Worm (Caenorhabditis elegans): ENCODE data around the gene let-858.

The let-858 gene

DNA sequence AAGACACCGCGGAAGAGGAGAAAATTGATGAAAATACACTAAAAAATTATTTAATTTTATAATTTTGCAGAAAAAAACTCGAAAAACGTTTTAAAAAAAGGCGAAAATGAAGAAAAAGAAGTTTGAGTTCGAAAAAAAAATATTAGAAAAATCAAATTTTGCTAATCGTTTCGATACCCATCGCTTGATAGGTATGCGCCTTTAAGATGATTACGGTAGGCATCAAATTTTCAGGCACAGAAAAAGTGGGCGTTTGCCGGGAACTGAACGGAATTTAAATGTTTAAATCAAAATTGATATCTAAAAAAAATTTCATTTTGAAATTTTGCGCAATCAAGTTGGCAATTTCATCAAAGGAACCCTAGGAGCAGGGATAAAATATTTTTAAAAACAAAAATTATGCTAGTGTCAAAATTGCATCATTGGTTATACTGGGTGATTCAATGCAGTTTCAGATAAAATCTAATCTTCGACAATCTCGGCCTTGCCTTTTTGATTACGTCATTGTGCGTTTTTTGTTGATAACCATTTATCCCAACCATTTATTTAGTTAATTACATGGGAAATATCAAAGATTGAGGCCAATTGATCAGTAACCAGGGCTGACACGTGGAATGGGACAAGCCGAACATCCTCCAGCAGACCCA is 21.5 kb downstream of the let-858 start:
- TF ChIP-seq W03F9.2 (tag; optimal IDR thresholded peaks at IDR 0.05) (no peak), dao-5 (tag; optimal IDR thresholded peaks at IDR 0.05) (no peak), him-1 (tag; optimal IDR thresholded peaks at IDR 0.05) (no peak)

DNA sequence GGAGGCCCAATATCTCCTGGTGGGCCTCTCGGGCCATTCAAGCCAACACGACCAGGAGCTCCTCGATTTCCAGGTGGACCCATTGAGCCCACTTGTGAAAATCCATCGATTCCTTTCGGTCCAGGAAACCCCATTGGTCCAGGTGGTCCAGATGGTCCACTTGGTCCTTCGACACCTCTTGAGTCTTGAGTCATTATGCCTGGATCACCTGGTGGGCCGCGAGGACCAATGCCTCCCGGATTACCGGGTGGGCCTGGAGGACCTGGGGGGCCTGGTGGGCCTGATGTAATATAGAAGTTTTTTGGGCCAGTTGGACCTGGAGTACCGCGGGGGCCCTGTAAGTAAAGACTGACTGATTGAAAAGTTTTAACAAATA is 22.0 kb downstream of the let-858 start:
- no peak for TF ChIP-seq W03F9.2 (tag; optimal IDR thresholded peaks at IDR 0.05)
- TF ChIP-seq dao-5 (tag; optimal IDR thresholded peaks at IDR 0.05): no peak
- no peak for TF ChIP-seq him-1 (tag; optimal IDR thresholded peaks at IDR 0.05)

DNA sequence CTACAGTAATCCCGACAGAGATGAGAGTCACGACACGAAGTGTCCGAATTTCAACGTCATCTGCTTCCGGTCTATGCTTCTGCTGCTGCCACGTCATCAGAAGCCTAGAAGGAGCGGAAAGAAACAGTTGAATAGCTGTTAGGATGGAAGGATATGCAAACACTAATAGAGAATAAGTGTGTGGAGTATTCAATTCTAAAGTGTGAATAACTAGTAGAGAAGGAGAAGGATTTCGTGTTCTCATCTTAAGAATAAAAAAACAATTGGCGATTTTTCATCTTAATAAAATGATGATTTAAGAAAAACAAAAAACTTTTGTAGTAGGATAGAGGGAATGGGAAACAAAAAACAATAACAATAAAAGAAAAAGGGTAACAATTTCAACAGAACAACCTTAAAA is 23.7 kb downstream of the let-858 start, which contains the start of gene col-83:
TSS of gene col-83 (minus strand) at position 101 of the 400 bp plus-strand sequence.
- TF ChIP-seq him-1 (tag; optimal IDR thresholded peaks at IDR 0.05): no peak
- TF ChIP-seq dao-5 (tag; optimal IDR thresholded peaks at IDR 0.05): no peak
- TF ChIP-seq W03F9.2 (tag; optimal IDR thresholded peaks at IDR 0.05): no peak

DNA sequence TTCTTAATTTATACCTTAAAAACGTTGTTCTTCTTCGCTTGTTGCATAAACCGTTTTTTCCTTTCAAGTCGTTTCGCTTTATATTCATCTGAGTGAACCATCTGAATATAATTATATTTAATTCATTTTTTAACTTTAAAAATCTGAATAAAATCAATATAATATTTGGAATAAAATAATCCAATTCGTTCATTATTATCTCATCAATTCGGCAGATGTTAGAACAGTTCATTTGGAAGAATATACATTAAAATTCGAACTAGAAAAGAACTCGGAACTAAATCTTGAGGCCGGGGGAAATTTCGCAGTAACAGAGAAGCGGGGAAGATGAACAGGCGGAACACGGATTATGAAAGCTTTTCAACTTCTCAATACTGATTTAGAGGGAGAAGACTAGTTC is 26.8 kb downstream of the let-858 start, which contains the start of gene F33A8.4:
TSS of gene F33A8.4 (minus strand) at position 101 of the 400 bp plus-strand sequence.
- TF ChIP-seq dao-5 (tag; optimal IDR thresholded peaks at IDR 0.05): no peak
- TF ChIP-seq him-1 (tag; optimal IDR thresholded peaks at IDR 0.05): no peak
- no peak for TF ChIP-seq W03F9.2 (tag; optimal IDR thresholded peaks at IDR 0.05)

DNA sequence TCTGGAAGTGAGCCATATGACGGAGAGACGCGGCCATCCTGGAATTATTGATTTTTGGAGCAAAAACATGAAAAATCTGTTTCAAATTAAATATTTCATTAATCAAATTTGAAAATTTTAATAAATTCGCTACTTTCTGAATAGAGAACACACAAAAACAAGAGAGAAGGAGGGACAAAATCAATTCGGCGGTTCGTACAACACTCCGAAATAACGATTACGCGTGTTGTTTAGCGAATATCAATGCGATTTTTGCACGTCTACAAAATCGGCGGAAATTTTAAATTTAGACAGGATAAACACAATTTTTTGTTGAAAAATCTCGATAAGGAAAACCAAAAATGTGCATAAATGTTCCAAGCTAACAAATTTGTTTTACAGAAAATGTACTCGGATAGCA is 27.7 kb downstream of the let-858 start, which contains the start of the genes sdhd-1 and ilkp-1:
TSS of gene sdhd-1 (minus strand) at position 38 of the 400 bp plus-strand sequence.
TSS of gene ilkp-1 (plus strand) at position 380 of the 400 bp plus-strand sequence.
- TF ChIP-seq dao-5 (tag; optimal IDR thresholded peaks at IDR 0.05): no peak
- no peak for TF ChIP-seq him-1 (tag; optimal IDR thresholded peaks at IDR 0.05)

DNA sequence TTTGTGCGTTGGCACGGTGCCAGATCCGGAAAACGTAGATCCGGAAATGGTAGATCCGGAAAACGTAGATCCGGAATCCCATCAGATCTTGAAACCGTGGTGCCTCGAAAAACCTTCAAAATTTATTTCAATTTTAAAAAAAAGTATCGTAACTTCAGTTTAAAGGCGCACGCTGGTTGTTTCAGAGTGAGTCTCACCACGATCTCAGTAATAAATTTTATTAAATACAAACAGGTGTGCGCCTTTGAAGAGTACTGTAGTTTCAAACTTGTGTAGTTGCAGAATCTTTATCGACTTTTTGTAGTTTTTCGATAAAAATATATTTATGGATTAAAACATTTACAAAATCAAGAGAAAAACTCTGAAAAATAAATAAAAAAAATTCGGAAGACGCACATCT is 28.5 kb downstream of the let-858 start:
- peak; percentile 55 for TF ChIP-seq W03F9.2 (tag; optimal IDR thresholded peaks at IDR 0.05)
- TF ChIP-seq dao-5 (tag; optimal IDR thresholded peaks at IDR 0.05): no peak
- no peak for TF ChIP-seq him-1 (tag; optimal IDR thresholded peaks at IDR 0.05)

DNA sequence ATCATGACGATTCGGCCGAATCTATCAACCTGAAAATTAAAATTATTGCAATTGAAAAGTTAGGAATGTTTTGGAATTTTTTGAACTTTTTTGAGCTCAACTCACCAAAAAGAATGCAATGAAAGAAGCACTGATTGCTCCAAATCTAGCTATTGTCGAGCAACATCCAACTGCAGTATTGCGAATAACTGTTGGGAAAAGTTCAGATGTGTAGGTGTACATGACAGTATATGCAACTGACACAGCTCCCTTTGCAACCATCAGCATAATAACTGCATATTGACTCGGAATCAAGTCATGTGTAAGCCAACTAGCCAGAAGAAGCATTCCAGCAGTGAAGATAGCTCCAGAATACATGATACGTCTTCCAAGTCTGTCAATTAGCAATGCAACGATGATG is 30.4 kb downstream of the let-858 start:
- TF ChIP-seq him-1 (tag; optimal IDR thresholded peaks at IDR 0.05) (no peak), W03F9.2 (tag; optimal IDR thresholded peaks at IDR 0.05) (no peak), dao-5 (tag; optimal IDR thresholded peaks at IDR 0.05) (no peak)

DNA sequence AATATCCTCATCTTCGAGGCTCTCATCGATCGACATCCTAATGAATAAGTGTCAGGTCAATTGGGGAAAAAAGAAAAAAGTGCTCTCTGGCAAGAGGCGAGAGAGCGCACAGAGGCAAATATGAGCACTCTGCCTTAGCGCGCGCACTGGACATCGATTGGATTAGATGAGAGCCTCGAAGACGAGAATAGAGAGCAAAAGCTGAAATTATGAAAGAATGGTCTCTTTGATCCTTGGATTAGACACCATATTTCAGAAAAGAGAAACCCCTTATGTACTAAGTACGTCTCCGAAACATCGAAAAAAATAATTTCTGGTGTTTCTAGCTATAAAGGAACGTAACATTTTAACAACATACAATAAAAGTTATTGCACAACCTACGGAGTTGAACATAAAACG is 33.1 kb downstream of the let-858 start, which contains the start of gene F45E10.2:
TSS of gene F45E10.2 (minus strand) at position 101 of the 400 bp plus-strand sequence.
- TF ChIP-seq dao-5 (tag; optimal IDR thresholded peaks at IDR 0.05) (no peak), W03F9.2 (tag; optimal IDR thresholded peaks at IDR 0.05) (no peak), him-1 (tag; optimal IDR thresholded peaks at IDR 0.05) (no peak)

DNA sequence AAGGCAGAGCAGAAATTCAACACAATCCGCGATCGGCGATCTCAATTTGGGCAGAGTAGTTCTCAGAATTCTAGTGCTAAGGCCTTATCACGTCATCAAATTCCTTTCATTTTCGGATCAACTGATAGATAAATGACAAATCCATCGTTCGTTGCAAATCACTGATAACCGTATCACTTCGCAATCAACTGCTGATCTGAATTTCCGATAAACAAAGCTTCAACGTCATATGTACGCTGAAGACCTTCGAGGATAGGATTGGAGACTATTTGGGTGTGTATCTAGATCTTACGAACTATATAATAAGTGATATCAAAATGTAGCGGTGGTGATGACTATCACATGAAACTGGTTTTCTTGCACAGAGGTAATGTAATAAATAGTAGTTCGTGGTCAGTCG is 35.1 kb downstream of the let-858 start:
- TF ChIP-seq W03F9.2 (tag; optimal IDR thresholded peaks at IDR 0.05) (no peak), him-1 (tag; optimal IDR thresholded peaks at IDR 0.05) (no peak), dao-5 (tag; optimal IDR thresholded peaks at IDR 0.05) (no peak)

DNA sequence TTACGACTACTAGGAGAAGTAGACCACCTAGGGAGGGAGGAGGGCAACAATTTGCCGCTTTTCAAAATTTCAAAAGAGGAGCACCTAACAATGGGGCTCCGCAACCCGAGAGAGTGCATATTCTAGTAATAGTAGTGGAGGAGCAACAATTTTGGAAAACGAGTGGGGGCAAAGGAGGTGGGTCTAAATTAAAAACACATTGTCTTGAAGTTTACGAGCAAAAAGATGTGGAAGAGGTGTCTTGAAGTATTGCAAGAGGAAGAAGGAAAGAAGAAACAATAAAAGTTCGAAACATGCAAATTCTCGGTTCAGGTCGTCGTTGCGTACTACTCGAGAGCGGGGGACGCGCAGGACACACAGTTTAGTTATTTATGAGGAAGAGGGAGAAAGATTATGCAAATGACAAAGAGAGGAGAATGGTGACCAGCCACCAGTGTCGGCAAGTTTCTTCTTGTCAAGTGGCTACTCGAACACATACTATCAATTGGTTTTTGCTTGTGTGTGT is 42.1 kb downstream of the let-858 start:
- TF ChIP-seq dao-5 (tag; optimal IDR thresholded peaks at IDR 0.05): no peak
- no peak for TF ChIP-seq W03F9.2 (tag; optimal IDR thresholded peaks at IDR 0.05)
- TF ChIP-seq him-1 (tag; optimal IDR thresholded peaks at IDR 0.05): no peak

DNA sequence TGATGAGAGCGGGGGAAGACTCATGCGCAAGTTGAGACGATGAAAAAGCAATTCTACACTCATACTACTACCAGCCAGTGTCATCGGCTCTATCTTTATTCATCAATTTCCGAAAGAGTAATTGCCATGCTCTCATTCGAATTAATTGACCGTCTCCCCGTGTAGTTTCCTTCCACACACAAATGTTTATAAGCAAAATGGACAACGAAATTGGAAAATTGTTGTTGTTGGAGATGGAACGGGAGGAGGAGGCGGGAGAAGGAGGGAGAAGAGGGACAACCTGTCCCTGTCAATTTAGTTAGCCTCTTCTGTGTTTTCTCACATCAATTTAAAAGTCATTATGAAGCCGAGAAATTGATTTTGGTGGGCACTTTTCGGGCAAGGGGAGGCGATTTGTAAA is 50.4 kb downstream of the let-858 start:
- TF ChIP-seq him-1 (tag; optimal IDR thresholded peaks at IDR 0.05) (no peak), W03F9.2 (tag; optimal IDR thresholded peaks at IDR 0.05) (no peak), dao-5 (tag; optimal IDR thresholded peaks at IDR 0.05) (no peak)

DNA sequence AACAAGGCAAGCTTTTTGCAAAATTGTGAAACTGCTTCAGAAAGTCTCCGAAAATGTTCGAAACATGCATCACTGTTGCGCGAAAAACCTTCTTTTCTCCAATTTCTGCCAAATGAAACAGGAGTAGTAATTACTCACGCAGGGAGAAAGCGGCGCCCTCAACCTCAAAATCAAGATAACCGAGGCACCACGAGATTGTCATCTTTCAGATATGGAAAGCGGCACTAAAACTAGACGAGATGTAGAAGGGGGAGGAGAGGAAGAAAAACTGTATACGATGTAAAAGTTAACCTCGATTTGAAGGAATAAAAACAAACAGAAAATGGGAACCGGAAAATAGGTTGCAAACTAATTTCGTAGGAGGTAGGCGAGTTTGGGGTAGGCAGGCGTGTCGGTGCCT is 54.4 kb downstream of the let-858 start:
- TF ChIP-seq W03F9.2 (tag; optimal IDR thresholded peaks at IDR 0.05) (no peak), dao-5 (tag; optimal IDR thresholded peaks at IDR 0.05) (no peak), him-1 (tag; optimal IDR thresholded peaks at IDR 0.05) (no peak)
